Fruit fly (Drosophila melanogaster): ENCODE data around the gene CG3285.
A peak's percentile ranks its signal among the peaks of the same experiment; 100 is the strongest.

Gene CG3285

dm6 chr2L:3338566-3339215 is 8.0 kb downstream of the CG3285 start (continued):
- peak; percentile 72 for TF ChIP-seq CG8359 (GFP tag; optimal IDR thresholded peaks at IDR 0.05; ENCODE audit: borderline replicate concordance)
- TF ChIP-seq fd96Cb (tag; optimal IDR thresholded peaks at IDR 0.05), result peak; percentile 94
- no peak for TF ChIP-seq D (optimal IDR thresholded peaks at IDR 0.05)
- peak; percentile 92 for TF ChIP-seq D (GFP tag; optimal IDR thresholded peaks at IDR 0.05)
- TF ChIP-seq CG6654 (GFP tag; optimal IDR thresholded peaks at IDR 0.05), result peak; percentile 73
- TF ChIP-seq CG17328 (GFP tag; IDR thresholded peaks at IDR 0.05), result peak; percentile 91
- TF ChIP-seq CG7745 (tag; optimal IDR thresholded peaks at IDR 0.05), result no peak
- no peak for TF ChIP-seq CG34376 (GFP tag; optimal IDR thresholded peaks at IDR 0.05)
- TF ChIP-seq Dad (GFP tag; optimal IDR thresholded peaks at IDR 0.05), result peak; percentile 56
- TF ChIP-seq Sin3A (optimal IDR thresholded peaks at IDR 0.05), result no peak
- TF ChIP-seq HLH54F (GFP tag; optimal IDR thresholded peaks at IDR 0.05), result peak; percentile 9
- peak; percentile 88 for TF ChIP-seq ara (GFP tag; IDR thresholded peaks at IDR 0.05)
- peak; percentile 85 for TF ChIP-seq Abd-B (GFP tag; optimal IDR thresholded peaks at IDR 0.05)
- TF ChIP-seq CG10147 (GFP tag; optimal IDR thresholded peaks at IDR 0.05), result no peak
- TF ChIP-seq org-1 (GFP tag; optimal IDR thresholded peaks at IDR 0.05), result peak; percentile 73
- peak; percentile 90 for TF ChIP-seq chn (GFP tag; optimal IDR thresholded peaks at IDR 0.05)
- peak; percentile 58 for TF ChIP-seq CG18476 (GFP tag; optimal IDR thresholded peaks at IDR 0.05)
- TF ChIP-seq Opbp (GFP tag; IDR thresholded peaks at IDR 0.05; ENCODE audit: partially characterized antibody), result no peak
- no peak for TF ChIP-seq caup (GFP tag; optimal IDR thresholded peaks at IDR 0.05; ENCODE audit: severe bottlenecking)
- no peak for TF ChIP-seq grn (GFP tag; optimal IDR thresholded peaks at IDR 0.05)
- TF ChIP-seq B-H1 (GFP tag; IDR thresholded peaks at IDR 0.05), result peak; percentile 74
- TF ChIP-seq gsb-n (tag; optimal IDR thresholded peaks at IDR 0.05), result peak; percentile 82
- TF ChIP-seq luna (GFP tag; optimal IDR thresholded peaks at IDR 0.05), result no peak
- peak; percentile 39 for TF ChIP-seq CG8478 (optimal IDR thresholded peaks at IDR 0.05)
- TF ChIP-seq ham (GFP tag; IDR thresholded peaks at IDR 0.05), result no peak
- TF ChIP-seq Eip74EF (GFP tag; optimal IDR thresholded peaks at IDR 0.05), result no peak
- peak; percentile 22 for TF ChIP-seq CG18619 (GFP tag; optimal IDR thresholded peaks at IDR 0.05)
- no peak for TF ChIP-seq CG18011 (GFP tag; optimal IDR thresholded peaks at IDR 0.05)
- TF ChIP-seq shn (GFP tag; optimal IDR thresholded peaks at IDR 0.05), result peak; percentile 78
- TF ChIP-seq vfl (GFP tag; optimal IDR thresholded peaks at IDR 0.05), result no peak
- TF ChIP-seq Mrtf (GFP tag; IDR thresholded peaks at IDR 0.05), result peak; percentile 64; the same call in 1 of the 3 replicates
- TF ChIP-seq CG17802 (tag; optimal IDR thresholded peaks at IDR 0.05), result peak; percentile 78
- TF ChIP-seq CG10431 (GFP tag; optimal IDR thresholded peaks at IDR 0.05), result peak; percentile 38
- TF ChIP-seq zf30C (GFP tag; optimal IDR thresholded peaks at IDR 0.05), result no peak
- TF ChIP-seq Dll (GFP tag; IDR thresholded peaks at IDR 0.05; ENCODE audit: partially characterized antibody), result no peak
- TF ChIP-seq CG32767 (GFP tag; IDR thresholded peaks at IDR 0.05), result peak; percentile 63; the same call in 1 of the 2 replicates
- peak; percentile 95 for TF ChIP-seq Med (GFP tag)
- peak; percentile 61 for TF ChIP-seq CG3065 (GFP tag; optimal IDR thresholded peaks at IDR 0.05)
- TF ChIP-seq CG2875 (GFP tag; optimal IDR thresholded peaks at IDR 0.05), result peak; percentile 85
- peak; percentile 81 for TF ChIP-seq ems (GFP tag; optimal IDR thresholded peaks at IDR 0.05)
- peak; percentile 55; the same call in 2 of the 3 replicates for TF ChIP-seq Aef1 (GFP tag; IDR thresholded peaks at IDR 0.05)
- peak; percentile 56 for TF ChIP-seq Nf-YB (GFP tag; optimal IDR thresholded peaks at IDR 0.05)
- TF ChIP-seq CG10267 (tag; optimal IDR thresholded peaks at IDR 0.05), result peak; percentile 81
- no peak for TF ChIP-seq unc-4 (GFP tag; IDR thresholded peaks at IDR 0.05; ENCODE audit: partially characterized antibody)
- TF ChIP-seq ato (GFP tag; IDR thresholded peaks at IDR 0.05; ENCODE audit: partially characterized antibody), result no peak
- peak; percentile 67 for TF ChIP-seq p53 (GFP tag; optimal IDR thresholded peaks at IDR 0.05)
- TF ChIP-seq Atf6 (GFP tag; IDR thresholded peaks at IDR 0.05), result no peak
- TF ChIP-seq CG15601 (tag; optimal IDR thresholded peaks at IDR 0.05), result peak; percentile 74
- peak; percentile 83 for TF ChIP-seq Spps (tag; optimal IDR thresholded peaks at IDR 0.05)
- peak; percentile 80 for TF ChIP-seq Xbp1 (GFP tag; optimal IDR thresholded peaks at IDR 0.05)

Data from whole organism, embryonic.